Worm (Caenorhabditis elegans): ENCODE measurements around the gene F32D8.8.

Gene F32D8.8

ce11 chrV:10888153-10888552, 14.4 kb downstream of the F32D8.8 start:
- no peak for TF ChIP-seq K09A11.1 (tag; optimal IDR thresholded peaks at IDR 0.05; ENCODE audit: insufficient read depth)
- TF ChIP-seq ceh-14 (tag; optimal IDR thresholded peaks at IDR 0.05), result no peak
- no peak for TF ChIP-seq odd-2 (tag; optimal IDR thresholded peaks at IDR 0.05)
- no peak for TF ChIP-seq tbx-2 (tag; optimal IDR thresholded peaks at IDR 0.05)
- TF ChIP-seq ceh-18 (tag; optimal IDR thresholded peaks at IDR 0.05), result no peak
- no peak for TF ChIP-seq lim-6 (tag; optimal IDR thresholded peaks at IDR 0.05)
- no peak for TF ChIP-seq unc-55 (GFP tag; optimal IDR thresholded peaks at IDR 0.05)
- no peak for TF ChIP-seq pha-4 (tag; optimal IDR thresholded peaks at IDR 0.05)
- TF ChIP-seq npax-4 (tag; optimal IDR thresholded peaks at IDR 0.05), result no peak
- no peak for TF ChIP-seq unc-3 (GFP tag; conservative IDR thresholded peaks at IDR 0.05)
- TF ChIP-seq unc-3 (tag; optimal IDR thresholded peaks at IDR 0.05), result no peak
- no peak for TF ChIP-seq unc-42 (tag; optimal IDR thresholded peaks at IDR 0.05)
- no peak for TF ChIP-seq sdc-2 (tag; optimal IDR thresholded peaks at IDR 0.05)
- no peak for TF ChIP-seq nhr-232 (tag; optimal IDR thresholded peaks at IDR 0.05)
- TF ChIP-seq ahr-1 (tag; optimal IDR thresholded peaks at IDR 0.05), result no peak
- TF ChIP-seq fkh-6 (tag; optimal IDR thresholded peaks at IDR 0.05), result no peak
- TF ChIP-seq tbx-7 (tag; optimal IDR thresholded peaks at IDR 0.05), result no peak
- TF ChIP-seq ceh-48 (tag; optimal IDR thresholded peaks at IDR 0.05), result no peak
- TF ChIP-seq nhr-11 (tag; optimal IDR thresholded peaks at IDR 0.05), result no peak
- TF ChIP-seq nfya-1 (tag; optimal IDR thresholded peaks at IDR 0.05), result no peak

- TF ChIP-seq sdc-2 (tag; optimal IDR thresholded peaks at IDR 0.05) (no peak), pha-2 (tag; optimal IDR thresholded peaks at IDR 0.05) (no peak), pha-4 (tag; optimal IDR thresholded peaks at IDR 0.05) (no peak), mec-3 (tag; optimal IDR thresholded peaks at IDR 0.05; ENCODE audit: borderline replicate concordance) (no peak), hlh-15 (tag; optimal IDR thresholded peaks at IDR 0.05) (no peak), unc-86 (tag; optimal IDR thresholded peaks at IDR 0.05) (no peak), ets-4 (tag; optimal IDR thresholded peaks at IDR 0.05) (no peak), ceh-19 (GFP tag; optimal IDR thresholded peaks at IDR 0.05) (no peak), sox-2 (GFP tag; IDR thresholded peaks at IDR 0.05) (no peak), ref-2 (tag; optimal IDR thresholded peaks at IDR 0.05) (no peak), fkh-6 (tag; optimal IDR thresholded peaks at IDR 0.05) (no peak), unc-55 (GFP tag; optimal IDR thresholded peaks at IDR 0.05) (no peak), Y22D7AL.16 (tag; optimal IDR thresholded peaks at IDR 0.05) (no peak)
These were observed 15.0 kb downstream of the F32D8.8 start for ce11 chrV:10887564-10887963.

ce11 chrV:10886405-10886887, 16.1 kb downstream of the F32D8.8 start, which contains the start of gene F32D8.3:
F32D8.3 (plus strand) TSS chrV:10886837.
- no peak for TF ChIP-seq ceh-9 (tag; optimal IDR thresholded peaks at IDR 0.05)
- TF ChIP-seq madf-2 (tag; optimal IDR thresholded peaks at IDR 0.05), result no peak
- no peak for TF ChIP-seq K02D7.2 (tag; optimal IDR thresholded peaks at IDR 0.05)
- TF ChIP-seq ceh-45 (GFP tag; IDR thresholded peaks at IDR 0.05), result no peak
- no peak for TF ChIP-seq ref-2 (tag; optimal IDR thresholded peaks at IDR 0.05)
- no peak for TF ChIP-seq nhr-11 (tag; optimal IDR thresholded peaks at IDR 0.05)
- TF ChIP-seq sox-4 (tag; optimal IDR thresholded peaks at IDR 0.05), result no peak
- no peak for TF ChIP-seq pag-3 (tag; optimal IDR thresholded peaks at IDR 0.05; ENCODE audit: borderline replicate concordance)

ce11 chrV:10883478-10883877, 19.1 kb downstream of the F32D8.8 start, which contains the start of gene F32D8.2:
F32D8.2 (plus strand) TSS chrV:10883778.
- TF ChIP-seq T23F11.4 (GFP tag; optimal IDR thresholded peaks at IDR 0.05) (no peak), odd-2 (tag; optimal IDR thresholded peaks at IDR 0.05) (no peak), fax-1 (tag; optimal IDR thresholded peaks at IDR 0.05) (no peak), ceh-14 (tag; optimal IDR thresholded peaks at IDR 0.05) (no peak), hlh-15 (tag; optimal IDR thresholded peaks at IDR 0.05) (no peak), syd-9 (tag; optimal IDR thresholded peaks at IDR 0.05) (no peak), nhr-232 (tag; optimal IDR thresholded peaks at IDR 0.05) (no peak), rnt-1 (tag; optimal IDR thresholded peaks at IDR 0.05) (no peak)
